Fruit fly (Drosophila melanogaster) whole organism, prepupa: Measurements from ENCODE around the gene CG14223.
A peak's percentile ranks its signal among the peaks of the same experiment; 100 is the strongest.

Experiments used
- CG10669 ChIP-seq: fragments of 200-800 bp; sonication (Bioruptor generic); optimal IDR thresholded peaks from 3 replicates; lab custom pipeline; 2018; ENCODE audit warnings: missing biosample characterization, mild to moderate bottlenecking, missing genetic modification characterization, moderate library complexity
- CG11294 ChIP-seq: fragments of 200-800 bp; sonication (Bioruptor generic); IDR thresholded peaks from 2 replicates; pipeline ENCODE4 v1.3.6; 2022; ENCODE audit warnings: missing biosample characterization, missing genetic modification characterization
- CG11762 ChIP-seq: fragments of 200-800 bp; sonication (Bioruptor generic); optimal IDR thresholded peaks from 3 replicates; lab custom pipeline; 2016; ENCODE audit warnings: missing biosample characterization, missing genetic modification characterization; ENCODE audit not compliant: insufficient read depth
- CG11902 ChIP-seq: fragments of 200-800 bp; sonication (Bioruptor generic); optimal IDR thresholded peaks from 3 replicates; lab custom pipeline; 2016; ENCODE audit warnings: missing biosample characterization, missing genetic modification characterization
- CG15336 ChIP-seq: fragments of 200-800 bp; sonication (Bioruptor generic); IDR thresholded peaks from 2 replicates; pipeline ENCODE4 v1.3.6; 2022; ENCODE audit warnings: missing biosample characterization, missing genetic modification characterization
- CG1621 ChIP-seq: fragments of 200-800 bp; sonication (Bioruptor generic); optimal IDR thresholded peaks from 3 replicates; lab custom pipeline; 2018; ENCODE audit warnings: missing biosample characterization, mild to moderate bottlenecking, missing genetic modification characterization
- CG16779 ChIP-seq: fragments of 200-800 bp; sonication (Bioruptor generic); optimal IDR thresholded peaks from 3 replicates; lab custom pipeline; 2017; ENCODE audit warnings: missing biosample characterization, mild to moderate bottlenecking, missing genetic modification characterization
- CG3032 ChIP-seq: fragments of 200-800 bp; optimal IDR thresholded peaks from 2 replicates; lab custom pipeline; 2019; ENCODE audit warnings: missing biosample characterization, mild to moderate bottlenecking, missing genetic modification characterization, moderate library complexity
- CG31627 ChIP-seq: fragments of 200-800 bp; sonication (Bioruptor generic); optimal IDR thresholded peaks from 3 replicates; lab custom pipeline; 2016; ENCODE audit warnings: missing biosample characterization, missing genetic modification characterization
- CG34406 ChIP-seq: fragments of 200-800 bp; sonication (Bioruptor generic); optimal IDR thresholded peaks from 3 replicates; lab custom pipeline; 2016; ENCODE audit warnings: missing biosample characterization, missing genetic modification characterization
- CG3919 ChIP-seq: fragments of 200-800 bp; sonication (Bioruptor generic); optimal IDR thresholded peaks from 3 replicates; lab custom pipeline; 2016; ENCODE audit warnings: missing biosample characterization, missing genetic modification characterization
- CG4318 ChIP-seq: fragments of 200-800 bp; sonication (Bioruptor generic); optimal IDR thresholded peaks from 3 replicates; lab custom pipeline; 2017; ENCODE audit warnings: missing biosample characterization, mild to moderate bottlenecking, missing genetic modification characterization
- CG6163 ChIP-seq: fragments of 200-800 bp; sonication (Bioruptor generic); IDR thresholded peaks from 3 replicates; pipeline ENCODE4 v1.3.6; 2022; ENCODE audit warnings: missing biosample characterization, missing genetic modification characterization
- CG6792 ChIP-seq: fragments of 200-800 bp; sonication (Bioruptor generic); optimal IDR thresholded peaks from 3 replicates; lab custom pipeline; 2016; ENCODE audit warnings: missing biosample characterization, missing genetic modification characterization
- CG6808 ChIP-seq: fragments of 200-800 bp; sonication (Bioruptor generic); optimal IDR thresholded peaks from 3 replicates; lab custom pipeline; 2017; ENCODE audit warnings: missing biosample characterization, missing genetic modification characterization, mild to moderate bottlenecking, moderate library complexity, missing genetic modification reagents
- CG6854 ChIP-seq: fragments of 200-800 bp; sonication (Bioruptor generic); optimal IDR thresholded peaks from 2 replicates; lab custom pipeline; 2017; ENCODE audit warnings: missing biosample characterization, mild to moderate bottlenecking, missing genetic modification characterization
- CG7368 ChIP-seq: fragments of 200-800 bp; sonication (Bioruptor generic); optimal IDR thresholded peaks from 3 replicates; lab custom pipeline; 2016; ENCODE audit warnings: missing biosample characterization, missing genetic modification characterization
- CG8632 ChIP-seq: fragments of 200-800 bp; sonication (Bioruptor generic); optimal IDR thresholded peaks from 3 replicates; lab custom pipeline; 2016; ENCODE audit warnings: missing biosample characterization, missing genetic modification characterization
- Eip75B ChIP-seq: fragments of 200-800 bp; sonication (Bioruptor generic); optimal IDR thresholded peaks from 3 replicates; lab custom pipeline; 2016; ENCODE audit warnings: missing biosample characterization, missing genetic modification characterization
- Eip78C ChIP-seq: fragments of 200-800 bp; sonication (Bioruptor generic); peaks from one replicate; lab custom pipeline; 2016; ENCODE audit warnings: missing biosample characterization, missing genetic modification characterization
- Eip93F ChIP-seq: fragments of 200-800 bp; sonication (Bioruptor generic); optimal IDR thresholded peaks from 2 replicates; lab custom pipeline; 2016; ENCODE audit warnings: missing biosample characterization, mild to moderate bottlenecking, missing genetic modification characterization
- Ets96B ChIP-seq: fragments of 200-800 bp; optimal IDR thresholded peaks from 2 replicates; lab custom pipeline; 2019; ENCODE audit warnings: missing biosample characterization, mild to moderate bottlenecking, missing genetic modification characterization, moderate library complexity
- Gug ChIP-seq: fragments of 200-800 bp; sonication (Bioruptor generic); IDR thresholded peaks from 2 replicates; pipeline ENCODE4 v1.3.6; 2022; ENCODE audit warnings: missing biosample characterization, missing genetic modification characterization
- Hr4 ChIP-seq: fragments of 200-800 bp; sonication (Bioruptor generic); optimal IDR thresholded peaks from 3 replicates; lab custom pipeline; 2016; ENCODE audit warnings: missing biosample characterization, missing genetic modification characterization
- Lpt ChIP-seq: fragments of 200-800 bp; sonication (Bioruptor generic); optimal IDR thresholded peaks from 3 replicates; lab custom pipeline; 2016; ENCODE audit warnings: missing biosample characterization, missing genetic modification characterization
- Smox ChIP-seq: fragments of 200-800 bp; sonication (Bioruptor generic); optimal IDR thresholded peaks from 3 replicates; lab custom pipeline; 2016; ENCODE audit warnings: missing biosample characterization, missing genetic modification characterization
- Sox102F ChIP-seq: fragments of 200-800 bp; sonication (Bioruptor generic); optimal IDR thresholded peaks from 2 replicates; lab custom pipeline; 2016; ENCODE audit warnings: missing biosample characterization, mild to moderate bottlenecking, missing genetic modification characterization
- Sox14 ChIP-seq: fragments of 200-800 bp; sonication (Bioruptor generic); optimal IDR thresholded peaks from 3 replicates; lab custom pipeline; 2016; ENCODE audit warnings: missing biosample characterization, missing genetic modification characterization
- Sox15 ChIP-seq: fragments of 200-800 bp; sonication (Bioruptor generic); optimal IDR thresholded peaks from 3 replicates; lab custom pipeline; 2016; ENCODE audit warnings: missing biosample characterization, missing genetic modification characterization
- achi ChIP-seq: fragments of 200-800 bp; sonication (Bioruptor generic); optimal IDR thresholded peaks from 3 replicates; lab custom pipeline; 2016; ENCODE audit warnings: missing biosample characterization, missing genetic modification characterization
- dac ChIP-seq: fragments of 200-800 bp; sonication (Bioruptor generic); optimal IDR thresholded peaks from 2 replicates; lab custom pipeline; 2017; ENCODE audit warnings: missing biosample characterization, mild to moderate bottlenecking, missing genetic modification characterization
- dsx ChIP-seq: fragments of 200-800 bp; optimal IDR thresholded peaks from 3 replicates; lab custom pipeline; 2019; ENCODE audit warnings: missing biosample characterization, mild to moderate bottlenecking, missing genetic modification characterization, moderate library complexity; ENCODE audit not compliant: poor library complexity, severe bottlenecking
- eg ChIP-seq: fragments of 200-800 bp; sonication (Bioruptor generic); IDR thresholded peaks from 3 replicates; pipeline ENCODE4 v1.3.6; 2022; ENCODE audit warnings: missing biosample characterization, missing genetic modification characterization
- esn ChIP-seq: fragments of 200-800 bp; sonication (Bioruptor generic); optimal IDR thresholded peaks from 2 replicates; lab custom pipeline; 2016; ENCODE audit warnings: missing biosample characterization, mild to moderate bottlenecking, missing genetic modification characterization, moderate library complexity
- fd85E ChIP-seq: fragments of 200-800 bp; sonication (Bioruptor generic); optimal IDR thresholded peaks from 3 replicates; lab custom pipeline; 2016; ENCODE audit warnings: missing biosample characterization, missing genetic modification characterization
- lz ChIP-seq: fragments of 200-800 bp; sonication (Bioruptor generic); optimal IDR thresholded peaks from 3 replicates; lab custom pipeline; 2016; ENCODE audit warnings: missing biosample characterization, missing genetic modification characterization
- pdm3 ChIP-seq: fragments of 200-800 bp; sonication (Bioruptor generic); optimal IDR thresholded peaks from 3 replicates; lab custom pipeline; 2016; ENCODE audit warnings: missing biosample characterization, missing genetic modification characterization
- ss ChIP-seq, 2 experiments: fragments of 200-800 bp; sonication (Bioruptor generic); optimal IDR thresholded peaks; 2 replicates in 1 of 2; 3 replicates in 1 of 2; lab custom pipeline; 2017 to 2018; ENCODE audit warnings: mild to moderate bottlenecking in 2 of 2, missing biosample characterization in 2 of 2, missing genetic modification characterization in 2 of 2, moderate library complexity in 1 of 2
- svp ChIP-seq: fragments of 200-800 bp; sonication (Bioruptor generic); peaks from one replicate; lab custom pipeline; 2016; ENCODE audit warnings: missing biosample characterization, missing genetic modification characterization
- vri ChIP-seq: fragments of 200-800 bp; sonication (Bioruptor generic); optimal IDR thresholded peaks from 3 replicates; lab custom pipeline; 2016; ENCODE audit warnings: missing biosample characterization, mild to moderate bottlenecking, missing genetic modification characterization

Gene CG14223

DNA sequence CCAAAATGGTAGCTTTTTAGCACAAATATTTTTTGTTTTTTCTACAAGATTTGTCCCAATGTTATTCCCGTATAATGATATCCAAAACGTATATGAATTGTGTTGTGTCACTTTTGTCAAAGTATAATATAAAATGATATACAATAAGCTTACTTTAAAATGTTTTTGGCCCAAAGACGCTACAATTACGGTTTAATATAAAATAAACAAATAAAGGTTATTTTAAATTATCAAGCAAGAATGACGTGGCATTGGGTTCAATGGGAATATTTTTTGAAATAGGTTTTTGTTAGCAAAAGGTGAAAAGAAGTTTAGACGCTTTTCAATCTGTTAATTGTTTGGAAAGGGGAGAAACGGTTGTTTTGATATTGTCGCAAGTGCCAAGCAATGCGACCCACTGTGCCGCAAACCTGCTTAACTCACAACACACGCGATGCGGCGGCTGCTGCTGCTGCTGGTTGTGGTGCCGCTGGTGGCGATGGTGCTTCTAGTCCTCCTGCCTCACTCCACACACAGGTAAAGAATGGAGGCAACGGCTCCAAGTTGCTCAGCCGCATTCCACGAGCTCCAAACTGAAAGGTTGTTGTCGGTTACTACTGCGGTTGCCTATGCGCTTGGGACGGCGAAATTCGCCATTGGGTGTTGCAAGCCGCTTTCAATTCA is 444 bp downstream of the CG14223 start (continued):
- TF ChIP-seq CG4318 (GFP tag; lab: Kevin White, UChicago) (no peak), CG1621 (tag; lab: Kevin White, UChicago) (no peak), Ets96B (tag; lab: Kevin White, UChicago) (peak; percentile 46), Lpt (GFP tag; lab: Kevin White, UChicago) (no peak), dac (peak; percentile 29), Gug (GFP tag; lab: Robert Waterston, UW) (no peak), dsx (GFP tag; lab: Kevin White, UChicago) (no peak), CG3032 (tag; lab: Kevin White, UChicago) (peak; percentile 50), lz (GFP tag; lab: Kevin White, UChicago) (peak; percentile 55), CG11294 (GFP tag; lab: Robert Waterston, UW) (no peak), CG6792 (GFP tag; lab: Kevin White, UChicago) (peak; percentile 50), CG11902 (no peak), CG6163 (0 out of 3 replicates have a peak, but pooled peaks have one; percentile 26), CG10669 (no peak), achi (peak; percentile 47), CG8632 (no peak), pdm3 (GFP tag; lab: Kevin White, UChicago) (peak; percentile 55)

dm6 chrX:19662583-19663195 is 1.1 kb downstream of the CG14223 start:
- TF ChIP-seq fd85E (GFP tag; lab: Kevin White, UChicago) (no peak), CG3919 (GFP tag; lab: Kevin White, UChicago) (no peak), Eip93F (no peak), dsx (GFP tag; lab: Kevin White, UChicago) (peak; percentile 66), Lpt (GFP tag; lab: Kevin White, UChicago) (peak; percentile 20), Eip75B (GFP tag; lab: Kevin White, UChicago) (no peak), Sox14 (no peak), CG6854 (peak; percentile 48), CG4318 (GFP tag; lab: Kevin White, UChicago) (no peak), lz (GFP tag; lab: Kevin White, UChicago) (no peak), CG8632 (no peak), ss (GFP tag; optimal IDR thresholded peaks at IDR 0.05; lab: Kevin White, UChicago) (no peak), eg (peak; percentile 53; the same call in 1 of the 3 replicates), Smox (GFP tag; lab: Kevin White, UChicago) (no peak), Hr4 (GFP tag; lab: Kevin White, UChicago) (no peak), CG16779 (tag; lab: Kevin White, UChicago) (no peak), Ets96B (tag; lab: Kevin White, UChicago) (no peak), CG11762 (no peak), CG31627 (GFP tag; lab: Kevin White, UChicago) (no peak), Sox15 (GFP tag; lab: Kevin White, UChicago) (no peak), CG6808 (no peak), svp (no peak), Sox102F (GFP tag; lab: Kevin White, UChicago) (no peak), CG34406 (GFP tag; lab: Kevin White, UChicago) (no peak), vri (no peak), CG15336 (GFP tag; lab: Robert Waterston, UW) (peak; percentile 37; the same call in 1 of the 2 replicates), esn (GFP tag; lab: Kevin White, UChicago) (no peak), Eip78C (GFP tag; lab: Kevin White, UChicago) (no peak), CG7368 (GFP tag; lab: Kevin White, UChicago) (peak; percentile 11), CG6163 (peak; percentile 60; the same call in 1 of the 3 replicates), CG10669 (no peak)
